Worm (Caenorhabditis elegans): ENCODE data around the gene T16D1.1.

T16D1.1 gene

DNA sequence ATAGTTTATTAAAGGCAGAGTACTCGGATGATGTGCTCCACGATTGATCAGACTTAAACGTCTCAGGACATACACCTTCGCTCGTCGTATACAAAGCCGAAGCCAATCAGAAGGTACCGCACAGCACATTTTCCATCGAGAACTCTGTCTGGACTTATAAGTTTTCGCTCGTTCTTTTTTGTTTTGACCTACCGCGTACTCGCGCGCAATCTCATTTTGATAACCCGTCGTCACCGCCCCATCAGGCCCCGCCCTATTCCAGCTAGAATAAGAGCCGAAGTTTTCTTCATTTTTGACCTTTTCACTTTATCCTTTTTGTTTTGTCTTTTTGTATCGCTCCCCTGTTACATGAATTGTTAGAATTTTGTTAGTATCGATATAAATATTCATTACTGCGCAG lies 11.9 kb downstream of the T16D1.1 start, which contains the start of gene EGAP2.2:
Gene EGAP2.2 (plus strand): TSS at position 301 of the 400 bp plus-strand sequence.
- TF ChIP-seq klf-2 (GFP tag; conservative IDR thresholded peaks at IDR 0.05) (no peak), tab-1 (GFP tag; IDR thresholded peaks at IDR 0.05) (no peak), cog-1 (tag; optimal IDR thresholded peaks at IDR 0.05) (no peak), T22C8.4 (GFP tag; IDR thresholded peaks at IDR 0.05) (no peak), flt-1 (GFP tag; IDR thresholded peaks at IDR 0.05) (no peak), ztf-23 (GFP tag; IDR thresholded peaks at IDR 0.05) (no peak), med-1 (GFP tag; optimal IDR thresholded peaks at IDR 0.05; ENCODE audit: insufficient read depth) (no peak), ztf-29 (GFP tag; IDR thresholded peaks at IDR 0.05) (no peak), ref-1 (GFP tag; conservative IDR thresholded peaks at IDR 0.05) (no peak)

DNA sequence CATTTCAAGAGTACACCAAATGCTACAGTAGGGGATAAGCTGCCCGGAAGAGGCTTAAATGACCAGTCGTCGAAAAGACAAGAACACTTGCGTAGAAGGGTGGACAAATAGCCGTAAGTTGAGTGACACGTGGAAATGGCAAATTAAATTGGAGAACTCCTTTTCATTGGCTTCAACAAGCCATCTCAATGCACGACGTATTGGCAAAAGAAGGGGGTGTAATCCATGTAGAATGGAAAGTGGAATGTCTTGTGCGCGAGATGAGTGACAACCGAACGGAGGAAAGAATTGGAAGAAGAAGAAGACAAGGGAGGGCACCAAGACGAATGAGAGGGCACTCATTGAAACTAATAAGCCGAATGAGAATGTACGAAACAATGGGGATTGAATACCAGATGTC lies 12.8 kb downstream of the T16D1.1 start:
- TF ChIP-seq flt-1 (GFP tag; IDR thresholded peaks at IDR 0.05) = no peak
- TF ChIP-seq ref-1 (GFP tag; conservative IDR thresholded peaks at IDR 0.05) = no peak
- 0 out of 2 replicates have a peak, but pooled peaks have one; percentile 41 for TF ChIP-seq tab-1 (GFP tag; IDR thresholded peaks at IDR 0.05)
- TF ChIP-seq med-1 (GFP tag; optimal IDR thresholded peaks at IDR 0.05; ENCODE audit: insufficient read depth) = no peak

- TF ChIP-seq ztf-23 (GFP tag; IDR thresholded peaks at IDR 0.05) = no peak
- TF ChIP-seq flt-1 (GFP tag; IDR thresholded peaks at IDR 0.05) = 0 out of 2 replicates have a peak, but pooled peaks have one; percentile 30
- no peak for TF ChIP-seq ref-1 (GFP tag; conservative IDR thresholded peaks at IDR 0.05)
- TF ChIP-seq tab-1 (GFP tag; IDR thresholded peaks at IDR 0.05) = no peak
- no peak for TF ChIP-seq med-1 (GFP tag; optimal IDR thresholded peaks at IDR 0.05; ENCODE audit: insufficient read depth)
- TF ChIP-seq ztf-29 (GFP tag; IDR thresholded peaks at IDR 0.05) = no peak
- TF ChIP-seq T22C8.4 (GFP tag; IDR thresholded peaks at IDR 0.05) = no peak
- peak; percentile 16 for TF ChIP-seq cog-1 (tag; optimal IDR thresholded peaks at IDR 0.05)
- TF ChIP-seq klf-2 (GFP tag; conservative IDR thresholded peaks at IDR 0.05) = no peak
These were observed 13.7 kb downstream of the T16D1.1 start for ce11 chrII:5227768-5228167.

DNA sequence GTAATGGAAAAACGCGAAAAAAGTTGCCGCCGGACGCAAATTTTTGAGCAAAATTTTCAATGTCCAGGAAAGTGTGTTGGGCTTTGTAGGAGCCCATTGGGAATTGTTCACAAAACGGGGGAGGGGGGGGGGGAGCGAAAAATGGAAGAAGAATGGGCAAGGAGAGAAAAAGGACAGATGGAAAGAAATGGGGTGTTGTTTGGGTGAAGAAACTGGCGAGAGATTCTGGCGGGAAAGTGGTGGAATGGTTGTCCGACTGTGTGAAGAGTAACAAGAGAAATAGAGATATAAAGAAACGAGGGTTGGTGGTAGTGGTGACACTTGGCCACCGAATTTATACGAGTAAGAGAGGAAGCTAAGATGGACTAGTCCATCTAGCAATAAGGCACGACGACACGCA lies 15.2 kb downstream of the T16D1.1 start:
- TF ChIP-seq klf-2 (GFP tag; conservative IDR thresholded peaks at IDR 0.05) = no peak
- TF ChIP-seq ztf-29 (GFP tag; IDR thresholded peaks at IDR 0.05) = no peak
- TF ChIP-seq flt-1 (GFP tag; IDR thresholded peaks at IDR 0.05) = peak; percentile 17; the same call in 1 of the 2 replicates
- TF ChIP-seq tab-1 (GFP tag; IDR thresholded peaks at IDR 0.05) = no peak
- TF ChIP-seq ztf-23 (GFP tag; IDR thresholded peaks at IDR 0.05) = 0 out of 2 replicates have a peak, but pooled peaks have one; percentile 54
- TF ChIP-seq ref-1 (GFP tag; conservative IDR thresholded peaks at IDR 0.05) = no peak

- TF ChIP-seq flt-1 (GFP tag; IDR thresholded peaks at IDR 0.05) (no peak), klf-2 (GFP tag; conservative IDR thresholded peaks at IDR 0.05) (no peak), tab-1 (GFP tag; IDR thresholded peaks at IDR 0.05) (no peak), T22C8.4 (GFP tag; IDR thresholded peaks at IDR 0.05) (no peak), med-1 (GFP tag; optimal IDR thresholded peaks at IDR 0.05; ENCODE audit: insufficient read depth) (no peak), ztf-23 (GFP tag; IDR thresholded peaks at IDR 0.05) (no peak), cog-1 (tag; optimal IDR thresholded peaks at IDR 0.05) (no peak), ref-1 (GFP tag; conservative IDR thresholded peaks at IDR 0.05) (no peak), ztf-29 (GFP tag; IDR thresholded peaks at IDR 0.05) (no peak)
These were observed 16.2 kb downstream of the T16D1.1 start, which contains the start of gene dsh-1 for ce11 chrII:5225284-5225683. Gene dsh-1, minus strand, starts transcription at chrII:5225384.

- TF ChIP-seq tab-1 (GFP tag; IDR thresholded peaks at IDR 0.05) (no peak), klf-2 (GFP tag; conservative IDR thresholded peaks at IDR 0.05) (no peak), cog-1 (tag; optimal IDR thresholded peaks at IDR 0.05) (no peak), ref-1 (GFP tag; conservative IDR thresholded peaks at IDR 0.05) (no peak), flt-1 (GFP tag; IDR thresholded peaks at IDR 0.05) (no peak), T22C8.4 (GFP tag; IDR thresholded peaks at IDR 0.05) (no peak), ztf-23 (GFP tag; IDR thresholded peaks at IDR 0.05) (no peak), ztf-29 (GFP tag; IDR thresholded peaks at IDR 0.05) (no peak), med-1 (GFP tag; optimal IDR thresholded peaks at IDR 0.05; ENCODE audit: insufficient read depth) (no peak)
These were observed 18.6 kb downstream of the T16D1.1 start for ce11 chrII:5222830-5223229.

ce11 chrII:5220648-5221047 lies 20.8 kb downstream of the T16D1.1 start:
- TF ChIP-seq med-1 (GFP tag; optimal IDR thresholded peaks at IDR 0.05; ENCODE audit: insufficient read depth) = no peak
- TF ChIP-seq ztf-23 (GFP tag; IDR thresholded peaks at IDR 0.05) = no peak
- no peak for TF ChIP-seq flt-1 (GFP tag; IDR thresholded peaks at IDR 0.05)
- no peak for TF ChIP-seq ref-1 (GFP tag; conservative IDR thresholded peaks at IDR 0.05)
- no peak for TF ChIP-seq T22C8.4 (GFP tag; IDR thresholded peaks at IDR 0.05)
- no peak for TF ChIP-seq klf-2 (GFP tag; conservative IDR thresholded peaks at IDR 0.05)
- no peak for TF ChIP-seq ztf-29 (GFP tag; IDR thresholded peaks at IDR 0.05)
- no peak for TF ChIP-seq cog-1 (tag; optimal IDR thresholded peaks at IDR 0.05)
- TF ChIP-seq tab-1 (GFP tag; IDR thresholded peaks at IDR 0.05) = no peak

DNA sequence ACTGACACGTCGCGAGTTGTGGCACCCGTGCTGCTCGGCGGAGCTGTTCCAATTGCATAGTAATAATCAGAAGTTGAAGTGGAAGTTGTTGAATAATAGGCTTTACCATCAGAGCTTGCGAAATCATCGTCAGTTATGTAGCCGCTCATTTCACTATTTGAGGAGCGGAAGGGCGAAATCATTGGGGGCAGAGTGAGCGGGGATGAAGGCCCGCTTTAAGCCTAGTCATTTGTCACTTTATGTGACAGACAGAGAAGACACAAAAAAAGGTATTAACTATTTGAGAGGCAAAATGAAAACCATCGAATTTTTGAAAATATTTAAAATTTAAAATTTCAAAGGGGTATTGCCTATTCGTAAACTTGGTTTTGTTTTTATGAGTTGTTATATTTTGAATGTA lies 23.1 kb downstream of the T16D1.1 start:
- TF ChIP-seq cog-1 (tag; optimal IDR thresholded peaks at IDR 0.05) (no peak), tab-1 (GFP tag; IDR thresholded peaks at IDR 0.05) (no peak), T22C8.4 (GFP tag; IDR thresholded peaks at IDR 0.05) (no peak), flt-1 (GFP tag; IDR thresholded peaks at IDR 0.05) (no peak), ref-1 (GFP tag; conservative IDR thresholded peaks at IDR 0.05) (no peak), med-1 (GFP tag; optimal IDR thresholded peaks at IDR 0.05; ENCODE audit: insufficient read depth) (no peak), klf-2 (GFP tag; conservative IDR thresholded peaks at IDR 0.05) (no peak), ztf-23 (GFP tag; IDR thresholded peaks at IDR 0.05) (no peak), ztf-29 (GFP tag; IDR thresholded peaks at IDR 0.05) (no peak)

ce11 chrII:5212675-5213074 lies 28.8 kb downstream of the T16D1.1 start, which contains the start of gene C34F11.1:
Gene C34F11.1, plus strand, starts transcription at chrII:5212975.
- TF ChIP-seq ztf-23 (GFP tag; IDR thresholded peaks at IDR 0.05) (no peak), cog-1 (tag; optimal IDR thresholded peaks at IDR 0.05) (no peak), T22C8.4 (GFP tag; IDR thresholded peaks at IDR 0.05) (no peak), ref-1 (GFP tag; conservative IDR thresholded peaks at IDR 0.05) (no peak), med-1 (GFP tag; optimal IDR thresholded peaks at IDR 0.05; ENCODE audit: insufficient read depth) (no peak), ztf-29 (GFP tag; IDR thresholded peaks at IDR 0.05) (no peak), klf-2 (GFP tag; conservative IDR thresholded peaks at IDR 0.05) (no peak), tab-1 (GFP tag; IDR thresholded peaks at IDR 0.05) (no peak), flt-1 (GFP tag; IDR thresholded peaks at IDR 0.05) (no peak)

DNA sequence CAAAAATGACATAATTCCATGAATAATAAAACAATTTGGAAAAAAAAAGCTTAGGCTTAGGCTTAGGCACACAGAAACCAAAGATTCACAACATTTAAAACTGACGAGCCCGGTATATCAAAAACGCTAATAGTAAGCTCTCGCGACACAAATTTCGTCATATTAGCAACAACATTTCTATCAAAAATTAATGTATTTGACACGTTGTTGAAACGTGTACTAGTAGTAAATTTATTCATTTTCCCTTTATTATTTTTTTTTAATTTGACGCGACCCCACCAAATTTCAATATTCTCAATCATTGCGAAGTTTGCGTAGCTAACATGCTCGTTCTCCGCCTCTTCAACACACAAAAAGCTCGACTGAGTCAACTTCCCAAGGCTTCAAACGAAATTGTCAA lies 29.5 kb downstream of the T16D1.1 start, which contains the start of gene C34F11.2:
Gene C34F11.2 (plus strand): TSS at position 301 of the 400 bp plus-strand sequence.
- TF ChIP-seq T22C8.4 (GFP tag; IDR thresholded peaks at IDR 0.05) (no peak), tab-1 (GFP tag; IDR thresholded peaks at IDR 0.05) (no peak), flt-1 (GFP tag; IDR thresholded peaks at IDR 0.05) (no peak), ztf-23 (GFP tag; IDR thresholded peaks at IDR 0.05) (no peak), med-1 (GFP tag; optimal IDR thresholded peaks at IDR 0.05; ENCODE audit: insufficient read depth) (no peak), ref-1 (GFP tag; conservative IDR thresholded peaks at IDR 0.05) (no peak), ztf-29 (GFP tag; IDR thresholded peaks at IDR 0.05) (no peak), klf-2 (GFP tag; conservative IDR thresholded peaks at IDR 0.05) (no peak), cog-1 (tag; optimal IDR thresholded peaks at IDR 0.05) (no peak)

All from whole organism, midembryonic.